Fruit fly (Drosophila melanogaster) whole organism, embryonic: ENCODE results near the gene SK.

Experiments used
- CG12659 ChIP-seq: fragments of 200-800 bp; sonication (Bioruptor generic); optimal IDR thresholded peaks from 3 replicates; lab custom pipeline; 2017; ENCODE audit warnings: mild to moderate bottlenecking, missing biosample characterization, missing genetic modification reagents, missing genetic modification characterization
- gfzf ChIP-seq: fragments of 200-800 bp; sonication (Bioruptor generic); optimal IDR thresholded peaks from 2 replicates; lab custom pipeline; 2016; ENCODE audit warnings: missing biosample characterization, mild to moderate bottlenecking, missing genetic modification characterization, moderate library complexity
- sna ChIP-seq: fragments of 200-800 bp; sonication (Bioruptor generic); IDR thresholded peaks from 2 replicates; pipeline ENCODE4 v1.3.6; 2022; ENCODE audit warnings: missing biosample characterization, missing genetic modification characterization; ENCODE audit not compliant: partially characterized antibody

DNA sequence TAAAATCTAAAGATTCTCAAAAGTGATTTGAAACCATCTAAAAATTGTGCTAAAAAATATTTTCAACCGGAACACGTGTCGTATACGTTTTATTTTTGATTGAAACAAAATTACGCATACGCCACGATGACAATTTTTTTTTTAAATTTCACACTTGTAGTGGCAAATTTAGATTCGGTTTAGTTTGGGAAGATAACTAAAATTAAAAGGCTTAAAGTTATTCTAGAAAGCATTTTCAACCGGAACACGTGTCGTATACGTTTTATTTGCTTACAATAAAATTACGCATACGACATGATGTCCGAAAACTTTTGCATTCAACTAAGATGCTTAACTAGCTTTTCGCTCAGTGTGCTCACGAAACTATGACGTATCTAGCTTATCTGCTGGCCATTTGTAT is 18.8 kb downstream of the SK start:
- TF ChIP-seq CG12659 (GFP tag; lab: Kevin White, UChicago) (no peak), sna (GFP tag; lab: Robert Waterston, UW) (no peak), gfzf (GFP tag; lab: Kevin White, UChicago) (no peak)
